Fruit fly (Drosophila melanogaster): ENCODE data around the gene CG12814.

dm6 chr3R:10132906-10133416, 56.4 kb downstream of the CG12814 start:
- TF ChIP-seq psq (optimal IDR thresholded peaks at IDR 0.05) (no peak), insv (optimal IDR thresholded peaks at IDR 0.05) (no peak), Myc (optimal IDR thresholded peaks at IDR 0.05) (no peak), ttk (optimal IDR thresholded peaks at IDR 0.05) (no peak)
